Fruit fly (Drosophila melanogaster) whole organism, embryonic: ENCODE results near the gene Hacd1.
A peak's percentile ranks its signal among the peaks of the same experiment; 100 is the strongest.

Source experiments
- Atf-2 ChIP-seq: fragments of 200-800 bp; sonication (Bioruptor generic); optimal IDR thresholded peaks from 2 replicates; lab custom pipeline; 2016; ENCODE audit warnings: missing biosample characterization, missing genetic modification characterization
- Atf6 ChIP-seq: fragments of 200-800 bp; sonication (Bioruptor generic); IDR thresholded peaks from 2 replicates; pipeline ENCODE4 v1.3.6; 2022; ENCODE audit warnings: missing biosample characterization, missing genetic modification characterization
- C15 ChIP-seq: fragments of 200-800 bp; sonication (Bioruptor generic); IDR thresholded peaks from 3 replicates; pipeline ENCODE4 v1.3.6; 2022; ENCODE audit warnings: missing biosample characterization, missing genetic modification characterization
- CG10543 ChIP-seq: fragments of 200-800 bp; sonication (Bioruptor generic); optimal IDR thresholded peaks from 3 replicates; lab custom pipeline; 2017; ENCODE audit warnings: missing biosample characterization, mild to moderate bottlenecking, missing genetic modification characterization, moderate library complexity
- CG10979 ChIP-seq: fragments of 200-800 bp; sonication (Bioruptor generic); optimal IDR thresholded peaks from 2 replicates; lab custom pipeline; 2018; ENCODE audit warnings: missing biosample characterization, mild to moderate bottlenecking, missing genetic modification characterization, moderate library complexity
- CG11398 ChIP-seq: fragments of 200-800 bp; sonication (Bioruptor generic); optimal IDR thresholded peaks from 2 replicates; lab custom pipeline; 2016; ENCODE audit warnings: missing biosample characterization, missing genetic modification characterization
- CG11695 ChIP-seq: fragments of 200-800 bp; sonication (Bioruptor generic); IDR thresholded peaks from 3 replicates; pipeline ENCODE4 v1.3.6; 2022; ENCODE audit warnings: missing biosample characterization, missing genetic modification characterization
- CG12155 ChIP-seq: fragments of 200-800 bp; sonication (Bioruptor generic); optimal IDR thresholded peaks from 3 replicates; lab custom pipeline; 2016; ENCODE audit warnings: missing biosample characterization, missing genetic modification characterization
- CG13123 ChIP-seq: fragments of 200-800 bp; sonication (Bioruptor generic); optimal IDR thresholded peaks from 2 replicates; lab custom pipeline; 2016; ENCODE audit warnings: missing biosample characterization, missing genetic modification characterization
- CG18262 ChIP-seq: fragments of 200-800 bp; optimal IDR thresholded peaks from 3 replicates; lab custom pipeline; 2019; ENCODE audit warnings: missing biosample characterization, mild to moderate bottlenecking, missing genetic modification characterization, moderate library complexity
- CG2116 ChIP-seq: fragments of 200-800 bp; sonication (Bioruptor generic); optimal IDR thresholded peaks from 3 replicates; lab custom pipeline; 2018; ENCODE audit warnings: missing biosample characterization, mild to moderate bottlenecking, missing genetic modification characterization
- CG2202 ChIP-seq: fragments of 200-800 bp; sonication (Bioruptor generic); optimal IDR thresholded peaks from 2 replicates; lab custom pipeline; 2018; ENCODE audit warnings: missing biosample characterization, mild to moderate bottlenecking, missing genetic modification characterization
- CG31441 ChIP-seq: fragments of 200-800 bp; sonication (Bioruptor generic); IDR thresholded peaks from 2 replicates; pipeline ENCODE4 v1.3.6; 2022; ENCODE audit warnings: missing biosample characterization, missing genetic modification characterization
- CG33557 ChIP-seq: fragments of 200-800 bp; sonication (Bioruptor generic); optimal IDR thresholded peaks from 2 replicates; lab custom pipeline; 2019; ENCODE audit warnings: missing biosample characterization, mild to moderate bottlenecking, missing genetic modification characterization, moderate library complexity
- CG34422 ChIP-seq: fragments of 200-800 bp; sonication (Bioruptor generic); IDR thresholded peaks from 3 replicates; pipeline ENCODE4 v1.3.6; 2022; ENCODE audit warnings: missing biosample characterization, missing genetic modification characterization
- CG3838 ChIP-seq: fragments of 200-800 bp; sonication (Bioruptor generic); optimal IDR thresholded peaks from 3 replicates; lab custom pipeline; 2016; ENCODE audit warnings: missing biosample characterization, missing genetic modification characterization
- CG4360 ChIP-seq: fragments of 200-800 bp; sonication (Bioruptor generic); IDR thresholded peaks from 2 replicates; pipeline ENCODE4 v1.3.6; 2022; ENCODE audit warnings: missing biosample characterization, missing genetic modification characterization
- CG4707 ChIP-seq: fragments of 200-800 bp; sonication (Bioruptor generic); optimal IDR thresholded peaks from 2 replicates; lab custom pipeline; 2018; ENCODE audit warnings: missing biosample characterization, mild to moderate bottlenecking, missing genetic modification characterization, moderate library complexity
- CG6254 ChIP-seq: fragments of 200-800 bp; sonication (Bioruptor generic); optimal IDR thresholded peaks from 3 replicates; lab custom pipeline; 2017; ENCODE audit warnings: mild to moderate bottlenecking, missing biosample characterization, missing genetic modification reagents, missing genetic modification characterization
- CG8089 ChIP-seq: fragments of 200-800 bp; sonication (Bioruptor generic); optimal IDR thresholded peaks from 3 replicates; lab custom pipeline; 2016; ENCODE audit warnings: missing biosample characterization, missing genetic modification characterization
- CG8290 ChIP-seq, 3 experiments: fragments of 200-800 bp; sonication (Bioruptor generic); optimal IDR thresholded peaks; 2 replicates each; lab custom pipeline; 2016 to 2019; ENCODE audit warnings: missing biosample characterization in 3 of 3, missing genetic modification characterization in 3 of 3, mild to moderate bottlenecking in 2 of 3, moderate library complexity in 1 of 3
- CG8359 ChIP-seq: fragments of 200-800 bp; sonication (Bioruptor generic); optimal IDR thresholded peaks from 2 replicates; lab custom pipeline; 2017; ENCODE audit warnings: missing biosample characterization, mild to moderate bottlenecking, missing genetic modification characterization, borderline replicate concordance
- Elba2 ChIP-seq: fragments of 200-800 bp; sonication (Bioruptor generic); optimal IDR thresholded peaks from 3 replicates; lab custom pipeline; 2016; ENCODE audit warnings: missing biosample characterization, missing genetic modification characterization
- GATAe ChIP-seq: fragments of 200-800 bp; sonication (Bioruptor generic); conservative IDR thresholded peaks from 2 replicates; pipeline ENCODE4 v1.3.6; 2022; ENCODE audit warnings: missing biosample characterization, missing genetic modification characterization
- Lhr ChIP-seq: fragments of 200-800 bp; sonication (Bioruptor generic); optimal IDR thresholded peaks from 3 replicates; lab custom pipeline; 2017; ENCODE audit warnings: mild to moderate bottlenecking, missing biosample characterization, missing genetic modification reagents, missing genetic modification characterization
- Meics ChIP-seq: fragments of 200-800 bp; sonication (Bioruptor generic); optimal IDR thresholded peaks from 2 replicates; lab custom pipeline; 2017; ENCODE audit warnings: missing biosample characterization, mild to moderate bottlenecking, missing genetic modification characterization
- NfI ChIP-seq: fragments of 200-800 bp; sonication (Bioruptor generic); optimal IDR thresholded peaks from 3 replicates; lab custom pipeline; 2018; ENCODE audit warnings: missing biosample characterization, mild to moderate bottlenecking, missing genetic modification characterization, moderate library complexity
- Ptx1 ChIP-seq: fragments of 200-800 bp; sonication (Bioruptor generic); IDR thresholded peaks from 2 replicates; pipeline ENCODE4 v1.3.6; 2022; ENCODE audit warnings: missing biosample characterization, missing genetic modification characterization
- Rx ChIP-seq: fragments of 200-800 bp; sonication (Bioruptor generic); IDR thresholded peaks from 2 replicates; pipeline ENCODE4 v1.3.6; 2022; ENCODE audit warnings: missing biosample characterization, missing genetic modification characterization
- Scr ChIP-seq: fragments of 200-800 bp; sonication (Bioruptor generic); IDR thresholded peaks from 2 replicates; pipeline ENCODE4 v1.3.6; 2022; ENCODE audit warnings: missing biosample characterization, missing genetic modification characterization; ENCODE audit not compliant: partially characterized antibody
- Sry-δ ChIP-seq: fragments of 200-800 bp; sonication (Bioruptor generic); optimal IDR thresholded peaks from 2 replicates; lab custom pipeline; 2016; ENCODE audit warnings: missing biosample characterization, missing genetic modification characterization
- abd-A ChIP-seq: fragments of 200-800 bp; sonication (Bioruptor generic); optimal IDR thresholded peaks from 3 replicates; lab custom pipeline; 2019; ENCODE audit warnings: missing biosample characterization, mild to moderate bottlenecking, missing genetic modification characterization, moderate library complexity
- ato ChIP-seq: fragments of 200-800 bp; sonication (Bioruptor generic); IDR thresholded peaks from 2 replicates; pipeline ENCODE4 v1.3.6; 2022; ENCODE audit warnings: missing biosample characterization, missing genetic modification characterization; ENCODE audit not compliant: partially characterized antibody
- az2 ChIP-seq: fragments of 200-800 bp; sonication (Bioruptor generic); optimal IDR thresholded peaks from 3 replicates; lab custom pipeline; 2016; ENCODE audit warnings: missing biosample characterization, missing genetic modification characterization
- bab2 ChIP-seq: fragments of 200-800 bp; sonication (Bioruptor generic); optimal IDR thresholded peaks from 2 replicates; lab custom pipeline; 2016; ENCODE audit warnings: missing biosample characterization, missing genetic modification characterization
- esg ChIP-seq: fragments of 200-800 bp; sonication (Bioruptor generic); conservative IDR thresholded peaks from 2 replicates; pipeline ENCODE4 v1.3.6; 2022; ENCODE audit warnings: missing biosample characterization, missing genetic modification characterization
- gce ChIP-seq: fragments of 200-800 bp; sonication (Bioruptor generic); IDR thresholded peaks from 3 replicates; pipeline ENCODE4 v1.3.6; 2022; ENCODE audit warnings: missing biosample characterization, missing genetic modification characterization
- luna ChIP-seq: fragments of 200-800 bp; sonication (Bioruptor generic); optimal IDR thresholded peaks from 2 replicates; lab custom pipeline; 2016; ENCODE audit warnings: missing biosample characterization, missing genetic modification characterization
- onecut ChIP-seq: fragments of 200-800 bp; sonication (Bioruptor generic); IDR thresholded peaks from 2 replicates; pipeline ENCODE4 v1.3.6; 2022; ENCODE audit warnings: missing biosample characterization, missing genetic modification characterization
- pan ChIP-seq, 4 experiments: fragments of >200 bp in 3 of 4; fragments of 200-800 bp in 1 of 4; sonication (Bioruptor generic) in 1 of 4; optimal IDR thresholded peaks in 3 of 4; IDR thresholded peaks in 1 of 4; 2 replicates each; pipeline versions ENCODE4 v1.3.6 to Lab custom; 2017 to 2022; ENCODE audit warnings: missing biosample characterization in 2 of 4, missing genetic modification characterization in 2 of 4, mixed read lengths in 1 of 4
- ranshi ChIP-seq: fragments of 200-800 bp; sonication (Bioruptor generic); IDR thresholded peaks from 2 replicates; pipeline ENCODE4 v1.3.6; 2022; ENCODE audit warnings: missing biosample characterization, missing genetic modification characterization
- run ChIP-seq: fragments of 200-800 bp; sonication (Bioruptor generic); optimal IDR thresholded peaks from 3 replicates; lab custom pipeline; 2018; ENCODE audit warnings: missing biosample characterization, mild to moderate bottlenecking, missing genetic modification characterization
- sima ChIP-seq: fragments of 200-800 bp; sonication (Bioruptor generic); optimal IDR thresholded peaks from 2 replicates; lab custom pipeline; 2016; ENCODE audit warnings: missing biosample characterization, missing genetic modification characterization
- sisA ChIP-seq: fragments of 200-800 bp; sonication (Bioruptor generic); IDR thresholded peaks from 2 replicates; pipeline ENCODE4 v1.3.6; 2022; ENCODE audit warnings: missing biosample characterization, missing genetic modification characterization
- tna ChIP-seq: fragments of 200-800 bp; sonication (Bioruptor generic); IDR thresholded peaks from 2 replicates; pipeline ENCODE4 v1.3.6; 2022; ENCODE audit warnings: missing biosample characterization, missing genetic modification characterization; ENCODE audit not compliant: partially characterized antibody
- ttk ChIP-seq: fragments of 200-800 bp; sonication (Bioruptor generic); IDR thresholded peaks from 2 replicates; pipeline ENCODE4 v2.1.2; 2022; ENCODE audit warnings: missing biosample characterization, missing genetic modification characterization

Gene Hacd1

DNA sequence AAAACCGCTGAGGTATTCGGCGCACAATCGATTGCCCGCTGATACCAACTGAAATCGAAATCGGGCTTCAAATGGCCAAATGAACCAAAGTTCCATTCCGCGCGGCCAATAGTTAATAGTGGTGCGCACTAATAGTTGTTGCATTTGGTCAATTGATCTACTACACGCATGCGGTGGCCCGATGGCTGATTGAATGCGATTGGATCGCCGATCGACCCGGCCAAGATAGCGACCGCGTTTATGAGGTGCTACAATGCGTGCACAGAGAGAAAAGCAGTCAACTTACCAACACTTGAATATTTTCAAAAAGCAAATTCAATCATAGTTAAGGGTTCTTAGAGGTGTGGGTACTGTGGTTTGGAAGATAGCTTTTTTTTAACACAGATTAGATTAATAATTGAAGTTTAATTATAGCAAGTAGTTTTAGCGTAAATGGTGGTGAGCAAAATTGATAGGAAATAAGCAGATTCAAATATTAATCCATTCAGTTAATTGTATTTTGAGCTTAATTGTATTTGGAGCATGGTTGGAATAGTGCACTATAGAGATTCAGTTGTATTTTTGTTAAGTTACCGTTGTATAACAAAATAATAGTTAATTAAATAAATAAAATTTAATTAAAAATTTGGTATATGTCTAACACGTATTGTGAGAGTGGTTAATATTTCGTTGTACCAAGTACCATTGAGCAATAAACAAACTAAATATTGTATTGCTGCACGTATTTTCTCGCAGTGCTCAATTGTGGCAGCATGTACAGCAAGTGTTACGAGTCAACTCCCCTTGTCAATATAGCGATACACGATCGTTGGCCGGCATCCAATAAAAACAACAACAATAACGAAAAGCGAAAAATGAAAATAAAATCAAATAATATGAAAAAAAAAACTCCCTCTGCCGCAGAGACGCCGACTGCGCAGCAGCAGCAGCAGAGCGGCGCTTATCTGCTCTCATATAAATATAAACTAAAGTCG lies 24.7 kb upstream of the Hacd1 start (continued):
- TF ChIP-seq CG11695 (GFP tag; lab: Robert Waterston, UW) = peak; percentile 43; the same call in 1 of the 3 replicates
- peak; percentile 11 for TF ChIP-seq CG12155
- peak; percentile 11 for TF ChIP-seq CG6254 (GFP tag; lab: Kevin White, UChicago)
- TF ChIP-seq GATAe (GFP tag; lab: Robert Waterston, UW) = no peak
- peak; percentile 32 for TF ChIP-seq az2 (GFP tag; lab: Kevin White, UChicago)
- TF ChIP-seq Scr (GFP tag; lab: Robert Waterston, UW) = no peak
- peak; percentile 6 for TF ChIP-seq CG11398 (GFP tag; lab: Kevin White, UChicago)
- TF ChIP-seq C15 (GFP tag; lab: Robert Waterston, UW) = 0 out of 3 replicates have a peak, but pooled peaks have one; percentile 23
- peak; percentile 62 for TF ChIP-seq CG4360 (GFP tag; lab: Robert Waterston, UW)
- no peak for TF ChIP-seq ato (GFP tag; lab: Robert Waterston, UW)
- TF ChIP-seq NfI (GFP tag; lab: Kevin White, UChicago) = peak; percentile 31
- TF ChIP-seq CG33557 (GFP tag; lab: Kevin White, UChicago) = no peak
- TF ChIP-seq ranshi (GFP tag; lab: Robert Waterston, UW) = peak; percentile 46; the same call in 1 of the 2 replicates
- TF ChIP-seq bab2 (GFP tag; lab: Kevin White, UChicago) = peak; percentile 27
- 0 out of 3 replicates have a peak, but pooled peaks have one; percentile 10 for TF ChIP-seq gce (GFP tag; lab: Robert Waterston, UW)
- peak; percentile 30 for TF ChIP-seq CG2116 (GFP tag; lab: Kevin White, UChicago)
- no peak for TF ChIP-seq CG4707 (GFP tag; lab: Kevin White, UChicago)
- TF ChIP-seq run (tag; lab: Kevin White, UChicago) = no peak
- peak; percentile 8 for TF ChIP-seq Lhr (GFP tag; lab: Kevin White, UChicago)
- no peak for TF ChIP-seq pan (optimal IDR thresholded peaks at IDR 0.05; lab: Kevin White, UChicago)
- peak in 1 of 2 experiments; percentile 43 for TF ChIP-seq pan (GFP tag; optimal IDR thresholded peaks at IDR 0.05 in 1 of 2, IDR thresholded peaks at IDR 0.05 in 1 of 2)
- peak; percentile 44; the same call in 2 of the 3 replicates for TF ChIP-seq CG34422 (GFP tag; lab: Robert Waterston, UW)
- TF ChIP-seq CG10543 = peak; percentile 3
- peak; percentile 33; the same call in 1 of the 2 replicates for TF ChIP-seq Rx (GFP tag; lab: Robert Waterston, UW)
- peak; percentile 57 for TF ChIP-seq Ptx1 (GFP tag; lab: Robert Waterston, UW)
- no peak for TF ChIP-seq CG8089 (GFP tag; lab: Kevin White, UChicago)
- no peak for TF ChIP-seq Atf-2 (GFP tag; lab: Kevin White, UChicago)
- peak; percentile 29 for TF ChIP-seq Sry-δ (GFP tag; lab: Kevin White, UChicago)
- peak; percentile 31 for TF ChIP-seq CG13123 (GFP tag; lab: Kevin White, UChicago)
- TF ChIP-seq CG3838 (GFP tag; lab: Kevin White, UChicago) = no peak
- TF ChIP-seq ttk (GFP tag; lab: Robert Waterston, UW) = 0 out of 2 replicates have a peak, but pooled peaks have one; percentile 6
- TF ChIP-seq sima = no peak
- TF ChIP-seq Meics (GFP tag; lab: Kevin White, UChicago) = peak; percentile 68
- no peak for TF ChIP-seq CG2202 (tag; lab: Kevin White, UChicago)
- peak; percentile 79 for TF ChIP-seq CG18262 (tag; lab: Kevin White, UChicago)
- peak; percentile 62 for TF ChIP-seq CG10979 (tag; lab: Kevin White, UChicago)
- peak; percentile 23; the same call in 1 of the 2 replicates for TF ChIP-seq onecut (GFP tag; lab: Robert Waterston, UW)
- TF ChIP-seq Atf6 (GFP tag; lab: Robert Waterston, UW) = 0 out of 2 replicates have a peak, but pooled peaks have one; percentile 7
- TF ChIP-seq CG8359 (GFP tag; lab: Kevin White, UChicago) = no peak
- TF ChIP-seq luna (GFP tag; lab: Kevin White, UChicago) = no peak
- TF ChIP-seq CG31441 = peak; percentile 67
- peak; percentile 43; the same call in 1 of the 2 replicates for TF ChIP-seq sisA (GFP tag; lab: Robert Waterston, UW)
- TF ChIP-seq Elba2 (GFP tag; lab: Kevin White, UChicago) = no peak
- no peak; the same call in 1 of the 2 replicates for TF ChIP-seq esg (GFP tag; lab: Robert Waterston, UW)
- TF ChIP-seq abd-A (tag; lab: Kevin White, UChicago) = no peak
- TF ChIP-seq CG8290 (GFP tag; optimal IDR thresholded peaks at IDR 0.05; lab: Kevin White, UChicago) = no peak
- peak in 1 of 2 experiments; percentile 69 for TF ChIP-seq CG8290 (tag; optimal IDR thresholded peaks at IDR 0.05; lab: Kevin White, UChicago)
- no peak for TF ChIP-seq tna (GFP tag; lab: Robert Waterston, UW)
